Worm (Caenorhabditis elegans) whole organism, mixed stage, embryonic: ENCODE measurements around the gene snt-7.
A peak's percentile ranks its signal among the peaks of the same experiment; 100 is the strongest.

Source experiments
- elt-1 ChIP-seq: sonication (generic microtip); optimal IDR thresholded peaks from 2 replicates; lab custom pipeline; 2017; ENCODE audit warnings: missing genetic modification characterization, mild to moderate bottlenecking, missing compliant biosample characterization, antibody characterized with exemption, moderate library complexity, borderline replicate concordance; ENCODE audit not compliant: insufficient read depth
- lin-32 ChIP-seq: fragments of 200-800 bp; sonication (Bioruptor generic); optimal IDR thresholded peaks from 2 replicates; lab custom pipeline; 2018; ENCODE audit warnings: mild to moderate bottlenecking, missing genetic modification characterization, missing compliant biosample characterization
- mep-1 ChIP-seq: fragments of 150-350 bp; optimal IDR thresholded peaks from 2 replicates; lab custom pipeline; 2017; ENCODE audit warnings: missing biosample characterization, missing genetic modification reagents, missing genetic modification characterization, inconsistent platforms
- nhr-12 ChIP-seq: fragments of 150-350 bp; optimal IDR thresholded peaks from 2 replicates; lab custom pipeline; 2014; ENCODE audit warnings: missing biosample characterization, missing genetic modification characterization
- nhr-28 ChIP-seq: fragments of 150-350 bp; optimal IDR thresholded peaks from 2 replicates; lab custom pipeline; 2014; ENCODE audit warnings: missing biosample characterization, missing genetic modification characterization
- pha-4 ChIP-seq: fragments of 150-350 bp; optimal IDR thresholded peaks from 2 replicates; lab custom pipeline; 2018; ENCODE audit warnings: missing biosample characterization, missing genetic modification reagents, missing genetic modification characterization
- snpc-4 ChIP-seq: fragments of 150-350 bp; optimal IDR thresholded peaks from 2 replicates; lab custom pipeline; 2014; ENCODE audit warnings: missing biosample characterization, missing genetic modification characterization
- unc-39 ChIP-seq: fragments of 150-350 bp; optimal IDR thresholded peaks from 2 replicates; lab custom pipeline; 2014; ENCODE audit warnings: missing biosample characterization, missing genetic modification characterization
- unc-62 ChIP-seq: fragments of 150-350 bp; optimal IDR thresholded peaks from 2 replicates; lab custom pipeline; 2014; ENCODE audit warnings: missing biosample characterization, missing genetic modification reagents, missing genetic modification characterization
- ztf-11 ChIP-seq: fragments of 150-350 bp; optimal IDR thresholded peaks from 2 replicates; lab custom pipeline; 2014; ENCODE audit warnings: missing biosample characterization, missing genetic modification characterization

DNA sequence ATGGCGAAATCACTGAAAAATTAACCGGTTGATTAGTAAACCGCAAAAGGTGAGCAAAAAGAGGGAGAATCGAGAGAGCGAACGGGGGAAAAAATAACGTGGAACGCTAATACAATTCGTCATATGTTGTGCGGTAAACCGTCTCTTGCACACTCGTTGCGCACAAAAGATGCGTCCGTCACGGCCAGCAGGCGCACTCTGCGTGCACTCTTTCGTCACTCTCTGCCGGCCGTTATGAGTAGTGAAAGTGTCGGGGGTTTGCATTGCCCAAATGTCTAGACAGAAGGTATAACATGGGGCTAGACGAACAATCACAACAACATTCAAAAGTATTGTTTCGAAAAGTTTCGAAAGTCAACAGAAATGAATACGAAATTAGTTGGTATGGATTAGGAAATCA, 17.5 kb downstream of the snt-7 start, which contains the start of gene pkhm-2:
- TF ChIP-seq lin-32: peak; percentile 37
- no peak for TF ChIP-seq nhr-28
- peak; percentile 15 for TF ChIP-seq ztf-11 (tag; lab: Kevin White, UChicago)
- TF ChIP-seq mep-1 (tag; lab: Kevin White, UChicago): peak; percentile 73
- no peak for TF ChIP-seq elt-1 (tag; lab: Kevin White, UChicago)
- TF ChIP-seq unc-39: no peak
- no peak for TF ChIP-seq snpc-4 (tag; lab: Kevin White, UChicago)
- peak; percentile 89 for TF ChIP-seq pha-4 (tag; lab: Kevin White, UChicago)
- no peak for TF ChIP-seq unc-62
- peak; percentile 7 for TF ChIP-seq nhr-12 (tag; lab: Kevin White, UChicago)
